Worm (Caenorhabditis elegans) whole organism, young adult: ENCODE results near the gene R74.8.
A peak's percentile ranks its signal among the peaks of the same experiment; 100 is the strongest.

Source experiments
- B0035.1 ChIP-seq: sonication (generic microtip); optimal IDR thresholded peaks from 2 replicates; lab custom pipeline; 2016; ENCODE audit warnings: missing genetic modification characterization, mild to moderate bottlenecking, missing compliant biosample characterization, missing genotype, missing genetic modification reagents
- C06A6.2 ChIP-seq: fragments of 200-800 bp; sonication (Bioruptor generic); conservative IDR thresholded peaks from 2 replicates; pipeline ENCODE4 v1.3.6; 2022; ENCODE audit warnings: missing genetic modification characterization, missing compliant biosample characterization
- C17E4.6 ChIP-seq: fragments of 200-800 bp; sonication (Bioruptor generic); IDR thresholded peaks from 2 replicates; pipeline ENCODE4 v1.3.6; 2022; ENCODE audit warnings: missing genetic modification reagents, missing genetic modification characterization, missing compliant biosample characterization
- D2030.7 ChIP-seq: fragments of 200-800 bp; sonication (Bioruptor generic); IDR thresholded peaks from 2 replicates; pipeline ENCODE4 v1.3.6; 2022; ENCODE audit warnings: missing genetic modification reagents, missing genetic modification characterization, missing compliant biosample characterization
- F10E7.11 ChIP-seq: sonication (generic microtip); optimal IDR thresholded peaks from 2 replicates; lab custom pipeline; 2017; ENCODE audit warnings: mild to moderate bottlenecking, missing genetic modification characterization, moderate library complexity, missing compliant biosample characterization
- F39B2.1 ChIP-seq: fragments of 200-800 bp; sonication (Bioruptor generic); IDR thresholded peaks from 2 replicates; pipeline ENCODE4 v1.3.6; 2022; ENCODE audit warnings: missing genetic modification reagents, missing genetic modification characterization, missing compliant biosample characterization
- K11D2.4 ChIP-seq: fragments of 200-800 bp; sonication (Bioruptor generic); IDR thresholded peaks from 2 replicates; pipeline ENCODE4 v1.3.6; 2022; ENCODE audit warnings: missing genetic modification reagents, missing genetic modification characterization, missing compliant biosample characterization
- T26A5.8 ChIP-seq: sonication (generic microtip); optimal IDR thresholded peaks from 2 replicates; lab custom pipeline; 2016; ENCODE audit warnings: missing genetic modification characterization, missing compliant biosample characterization
- Y53G8AR.9 ChIP-seq: fragments of 200-800 bp; sonication (Bioruptor generic); conservative IDR thresholded peaks from 2 replicates; pipeline ENCODE4 v1.3.6; 2022; ENCODE audit warnings: missing genetic modification reagents, missing genetic modification characterization, missing compliant biosample characterization
- Y67H2A.10 ChIP-seq: fragments of 200-800 bp; sonication (Bioruptor generic); conservative IDR thresholded peaks from 2 replicates; pipeline ENCODE4 v1.3.6; 2022; ENCODE audit warnings: missing genetic modification reagents, missing genetic modification characterization, missing compliant biosample characterization
- Y79H2A.3 ChIP-seq: fragments of 200-800 bp; sonication (Bioruptor generic); conservative IDR thresholded peaks from 2 replicates; pipeline ENCODE4 v1.3.6; 2022; ENCODE audit warnings: missing genetic modification reagents, missing genetic modification characterization, missing compliant biosample characterization
- Y95B8A.8 ChIP-seq: fragments of 200-800 bp; sonication (Bioruptor generic); IDR thresholded peaks from 2 replicates; pipeline ENCODE4 v1.3.6; 2022; ENCODE audit warnings: missing genetic modification reagents, missing genetic modification characterization, missing compliant biosample characterization
- ZK185.1 ChIP-seq: sonication (generic microtip); optimal IDR thresholded peaks from 2 replicates; lab custom pipeline; 2016; ENCODE audit warnings: mild to moderate bottlenecking, missing genetic modification characterization, missing compliant biosample characterization; ENCODE audit not compliant: poor library complexity, severe bottlenecking
- ama-1 ChIP-seq, 3 experiments: fragments of 150-350 bp in 1 of 3; sonication (generic microtip) in 2 of 3; optimal IDR thresholded peaks; 2 replicates each; lab custom pipeline; 2014 to 2018; ENCODE audit warnings: missing biosample characterization in 2 of 3, missing genetic modification characterization in 2 of 3, missing genetic modification reagents in 2 of 3
- atf-7 ChIP-seq: sonication (generic microtip); optimal IDR thresholded peaks from 2 replicates; lab custom pipeline; 2017; ENCODE audit warnings: mild to moderate bottlenecking, missing genetic modification characterization, missing compliant biosample characterization
- attf-5 ChIP-seq: fragments of 200-800 bp; sonication (Bioruptor generic); optimal IDR thresholded peaks from 2 replicates; lab custom pipeline; 2018; ENCODE audit warnings: mild to moderate bottlenecking, missing genetic modification characterization, missing compliant biosample characterization
- attf-6 ChIP-seq: fragments of 200-800 bp; sonication (Bioruptor generic); IDR thresholded peaks from 2 replicates; pipeline ENCODE4 v1.3.6; 2022; ENCODE audit warnings: missing genetic modification reagents, missing genetic modification characterization, missing compliant biosample characterization
- bed-2 ChIP-seq: fragments of 200-800 bp; sonication (Bioruptor generic); IDR thresholded peaks from 2 replicates; pipeline ENCODE4 v1.3.6; 2022; ENCODE audit warnings: missing genetic modification reagents, missing genetic modification characterization, missing compliant biosample characterization
- cebp-1 ChIP-seq, 2 experiments: fragments of 200-800 bp in 1 of 2; sonication (Bioruptor generic) in 1 of 2; sonication (generic microtip) in 1 of 2; IDR thresholded peaks in 1 of 2; optimal IDR thresholded peaks in 1 of 2; 2 replicates each; pipeline versions ENCODE4 v1.3.6 to Lab custom; 2017 to 2022; ENCODE audit warnings: missing compliant biosample characterization in 2 of 2, missing genetic modification characterization in 2 of 2, mild to moderate bottlenecking in 1 of 2, missing genetic modification reagents in 1 of 2, moderate library complexity in 1 of 2
- ceh-40 ChIP-seq: fragments of 200-800 bp; sonication (Bioruptor generic); IDR thresholded peaks from 2 replicates; pipeline ENCODE4 v1.3.6; 2022; ENCODE audit warnings: missing genetic modification characterization, missing compliant biosample characterization
- ceh-79 ChIP-seq: sonication (generic microtip); optimal IDR thresholded peaks from 2 replicates; lab custom pipeline; 2017; ENCODE audit warnings: mild to moderate bottlenecking, missing genetic modification characterization, missing compliant biosample characterization
- chd-7 ChIP-seq: sonication (generic microtip); optimal IDR thresholded peaks from 2 replicates; lab custom pipeline; 2016; ENCODE audit warnings: mild to moderate bottlenecking, missing genetic modification characterization, moderate library complexity, missing compliant biosample characterization
- die-1 ChIP-seq: sonication (generic microtip); optimal IDR thresholded peaks from 2 replicates; lab custom pipeline; 2016; ENCODE audit warnings: missing genotype, mild to moderate bottlenecking, missing genetic modification characterization, missing compliant biosample characterization
- dpl-1 ChIP-seq: fragments of 150-350 bp; optimal IDR thresholded peaks from 2 replicates; lab custom pipeline; 2014; ENCODE audit warnings: missing biosample characterization, missing genetic modification reagents, missing genetic modification characterization
- egl-44 ChIP-seq: fragments of 200-800 bp; sonication (Bioruptor generic); IDR thresholded peaks from 2 replicates; pipeline ENCODE4 v1.3.6; 2022; ENCODE audit warnings: missing genetic modification reagents, missing genetic modification characterization, missing compliant biosample characterization
- egrh-3 ChIP-seq: fragments of 200-800 bp; sonication (Bioruptor generic); IDR thresholded peaks from 2 replicates; pipeline ENCODE4 v1.3.6; 2022; ENCODE audit warnings: missing genetic modification reagents, missing genetic modification characterization, missing compliant biosample characterization
- hlh-26 ChIP-seq: fragments of 200-800 bp; sonication (Bioruptor generic); conservative IDR thresholded peaks from 2 replicates; pipeline ENCODE4 v1.3.6; 2022; ENCODE audit warnings: missing genetic modification reagents, missing genetic modification characterization, missing compliant biosample characterization
- hmg-1.2 ChIP-seq: fragments of 200-800 bp; sonication (Bioruptor generic); IDR thresholded peaks from 2 replicates; pipeline ENCODE4 v1.3.6; 2022; ENCODE audit warnings: missing genetic modification reagents, missing genetic modification characterization, missing compliant biosample characterization
- lag-1 ChIP-seq: fragments of 200-800 bp; sonication (Bioruptor generic); IDR thresholded peaks from 2 replicates; pipeline ENCODE4 v1.3.6; 2022; ENCODE audit warnings: missing genetic modification reagents, missing genetic modification characterization, missing compliant biosample characterization
- let-607 ChIP-seq, 2 experiments: fragments of 200-800 bp in 1 of 2; sonication (Bioruptor generic) in 1 of 2; sonication (generic microtip) in 1 of 2; optimal IDR thresholded peaks; 2 replicates each; lab custom pipeline; 2016 to 2018; ENCODE audit warnings: mild to moderate bottlenecking in 2 of 2, missing compliant biosample characterization in 2 of 2, missing genetic modification characterization in 2 of 2, moderate library complexity in 2 of 2, missing genotype in 1 of 2
- lin-40 ChIP-seq: sonication (generic microtip); optimal IDR thresholded peaks from 2 replicates; lab custom pipeline; 2016; ENCODE audit warnings: missing genetic modification characterization, mild to moderate bottlenecking, missing compliant biosample characterization, missing genotype, missing genetic modification reagents
- lin-54 ChIP-seq: fragments of 200-800 bp; sonication (Bioruptor generic); optimal IDR thresholded peaks from 2 replicates; lab custom pipeline; 2018; ENCODE audit warnings: mild to moderate bottlenecking, missing genetic modification characterization, missing compliant biosample characterization
- madf-10 ChIP-seq: sonication (generic microtip); optimal IDR thresholded peaks from 2 replicates; lab custom pipeline; 2016; ENCODE audit warnings: mild to moderate bottlenecking, missing genetic modification characterization, missing compliant biosample characterization
- madf-3 ChIP-seq: fragments of 200-800 bp; sonication (Bioruptor generic); IDR thresholded peaks from 2 replicates; pipeline ENCODE4 v1.3.6; 2022; ENCODE audit warnings: missing genetic modification reagents, missing genetic modification characterization, missing compliant biosample characterization
- mcd-1 ChIP-seq: fragments of 200-800 bp; sonication (Bioruptor generic); IDR thresholded peaks from 2 replicates; pipeline ENCODE4 v1.3.6; 2022; ENCODE audit warnings: missing genetic modification reagents, missing genetic modification characterization, missing compliant biosample characterization
- nfya-2 ChIP-seq: fragments of 200-800 bp; sonication (Bioruptor generic); IDR thresholded peaks from 2 replicates; pipeline ENCODE4 v1.3.6; 2022; ENCODE audit warnings: missing genetic modification reagents, missing genetic modification characterization, missing compliant biosample characterization
- rcor-1 ChIP-seq: fragments of 200-800 bp; sonication (Bioruptor generic); IDR thresholded peaks from 2 replicates; pipeline ENCODE4 v1.3.6; 2022; ENCODE audit warnings: missing genetic modification reagents, missing genetic modification characterization, missing compliant biosample characterization
- repo-1 ChIP-seq: sonication (generic microtip); optimal IDR thresholded peaks from 2 replicates; lab custom pipeline; 2017; ENCODE audit warnings: mild to moderate bottlenecking, missing genetic modification characterization, missing compliant biosample characterization
- sdz-38 ChIP-seq: sonication (generic microtip); optimal IDR thresholded peaks from 2 replicates; lab custom pipeline; 2016; ENCODE audit warnings: missing genotype, missing genetic modification characterization, missing compliant biosample characterization
- sea-2 ChIP-seq: fragments of 200-800 bp; sonication (Bioruptor generic); IDR thresholded peaks from 2 replicates; pipeline ENCODE4 v1.3.6; 2022; ENCODE audit warnings: missing genetic modification characterization, missing compliant biosample characterization
- snpc-1.3 ChIP-seq: sonication (generic microtip); optimal IDR thresholded peaks from 2 replicates; lab custom pipeline; 2017; ENCODE audit warnings: missing genetic modification characterization, mild to moderate bottlenecking, missing compliant biosample characterization, antibody characterized with exemption, moderate library complexity, missing genotype, missing genetic modification reagents; ENCODE audit not compliant: insufficient read depth
- somi-1 ChIP-seq: fragments of 200-800 bp; sonication (Bioruptor generic); optimal IDR thresholded peaks from 2 replicates; lab custom pipeline; 2018; ENCODE audit warnings: mild to moderate bottlenecking, missing genetic modification characterization, missing compliant biosample characterization
- sptf-2 ChIP-seq: fragments of 200-800 bp; sonication (Bioruptor generic); optimal IDR thresholded peaks from 2 replicates; lab custom pipeline; 2018; ENCODE audit warnings: mild to moderate bottlenecking, missing genetic modification characterization, missing compliant biosample characterization
- tlf-1 ChIP-seq: fragments of 200-800 bp; sonication (Bioruptor generic); optimal IDR thresholded peaks from 2 replicates; lab custom pipeline; 2018; ENCODE audit warnings: mild to moderate bottlenecking, missing genetic modification characterization, missing compliant biosample characterization
- unc-130 ChIP-seq: sonication (generic microtip); optimal IDR thresholded peaks from 2 replicates; lab custom pipeline; 2016; ENCODE audit warnings: missing genetic modification reagents, missing genetic modification characterization, missing compliant biosample characterization
- zim-3 ChIP-seq: sonication (generic microtip); optimal IDR thresholded peaks from 2 replicates; lab custom pipeline; 2017; ENCODE audit warnings: mild to moderate bottlenecking, missing genetic modification characterization, moderate library complexity, missing compliant biosample characterization
- ztf-22 ChIP-seq: fragments of 200-800 bp; sonication (Bioruptor generic); optimal IDR thresholded peaks from 2 replicates; lab custom pipeline; 2018; ENCODE audit warnings: mild to moderate bottlenecking, missing genetic modification characterization, moderate library complexity, missing compliant biosample characterization
- ztf-28 ChIP-seq: fragments of 200-800 bp; sonication (Bioruptor generic); IDR thresholded peaks from 2 replicates; pipeline ENCODE4 v1.3.6; 2022; ENCODE audit warnings: missing genetic modification reagents, missing genetic modification characterization, missing compliant biosample characterization

R74.8 gene

DNA sequence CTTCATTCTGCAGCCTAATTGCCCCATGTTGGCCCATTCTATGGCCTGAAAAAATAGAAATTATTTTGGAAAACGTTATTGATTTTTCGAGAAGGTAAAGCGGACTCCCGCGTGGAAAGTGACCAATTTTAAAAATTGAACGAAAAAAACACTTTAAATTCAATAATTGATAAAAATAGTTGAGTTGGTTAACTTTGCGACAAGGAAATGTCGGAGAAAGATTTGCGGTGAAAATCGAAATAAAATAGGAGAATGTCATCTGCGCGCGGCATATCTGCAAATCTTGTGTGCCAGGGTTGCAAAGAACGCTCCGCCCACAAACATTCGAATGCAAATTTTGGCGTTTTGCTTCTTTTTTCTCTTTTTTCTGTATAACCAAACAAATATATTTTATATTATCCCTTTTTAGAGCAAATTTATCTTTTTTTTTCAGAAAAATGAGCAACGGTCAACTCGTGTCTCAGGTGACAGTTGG lies 35.1 kb upstream of the R74.8 start, which contains the start of the genes rnf-121 and C16C10.4 (continued):
- TF ChIP-seq die-1 (tag; lab: Kevin White, UChicago) (peak; percentile 50), mcd-1 (GFP tag; lab: Robert Waterston, UW) (peak; percentile 75), hmg-1.2 (GFP tag; lab: Robert Waterston, UW) (peak; percentile 38; the same call in 1 of the 2 replicates), C06A6.2 (peak; percentile 44; the same call in 1 of the 2 replicates), Y67H2A.10 (GFP tag; lab: Robert Waterston, UW) (no peak), attf-5 (GFP tag; lab: Kevin White, UChicago) (peak; percentile 68), dpl-1 (GFP tag; lab: Kevin White, UChicago) (no peak), nfya-2 (GFP tag; lab: Robert Waterston, UW) (no peak), B0035.1 (tag; lab: Kevin White, UChicago) (no peak), zim-3 (tag; lab: Kevin White, UChicago) (no peak), cebp-1 (GFP tag; IDR thresholded peaks at IDR 0.05; lab: Robert Waterston, UW) (no peak), cebp-1 (tag; optimal IDR thresholded peaks at IDR 0.05; lab: Kevin White, UChicago) (peak; percentile 74), tlf-1 (peak; percentile 38), attf-6 (GFP tag; lab: Robert Waterston, UW) (no peak), ztf-28 (GFP tag; lab: Robert Waterston, UW) (no peak), ztf-22 (GFP tag; lab: Kevin White, UChicago) (no peak), chd-7 (tag; lab: Kevin White, UChicago) (no peak), Y79H2A.3 (GFP tag; lab: Robert Waterston, UW) (no peak), T26A5.8 (tag; lab: Kevin White, UChicago) (no peak), sdz-38 (tag; lab: Kevin White, UChicago) (no peak), Y95B8A.8 (GFP tag; lab: Robert Waterston, UW) (no peak), lin-40 (tag; lab: Kevin White, UChicago) (peak; percentile 46), ZK185.1 (peak; percentile 86), hlh-26 (GFP tag; lab: Robert Waterston, UW) (no peak), snpc-1.3 (tag; lab: Kevin White, UChicago) (peak; percentile 71), ceh-40 (no peak), repo-1 (tag; lab: Kevin White, UChicago) (peak; percentile 4), rcor-1 (GFP tag; lab: Robert Waterston, UW) (peak; percentile 57; the same call in 1 of the 2 replicates), K11D2.4 (GFP tag; lab: Robert Waterston, UW) (no peak), madf-10 (tag; lab: Kevin White, UChicago) (peak; percentile 45), sptf-2 (no peak), lag-1 (GFP tag; lab: Robert Waterston, UW) (no peak), F39B2.1 (GFP tag; lab: Robert Waterston, UW) (no peak), atf-7 (no peak), let-607 (tag; optimal IDR thresholded peaks at IDR 0.05; lab: Kevin White, UChicago) (peak in 1 of 2 experiments; percentile 42), ceh-79 (no peak), madf-3 (GFP tag; lab: Robert Waterston, UW) (no peak), C17E4.6 (GFP tag; lab: Robert Waterston, UW) (no peak), bed-2 (GFP tag; lab: Robert Waterston, UW) (no peak), egl-44 (GFP tag; lab: Robert Waterston, UW) (no peak), unc-130 (peak; percentile 73), F10E7.11 (no peak), sea-2 (no peak), Y53G8AR.9 (GFP tag; lab: Robert Waterston, UW) (no peak), ama-1 (optimal IDR thresholded peaks at IDR 0.05; lab: Kevin White, UChicago) (no peak), ama-1 (GFP tag; optimal IDR thresholded peaks at IDR 0.05; lab: Kevin White, UChicago) (peak in 1 of 2 experiments; percentile 62), somi-1 (no peak), D2030.7 (GFP tag; lab: Robert Waterston, UW) (peak; percentile 61; the same call in 1 of the 2 replicates), lin-54 (GFP tag; lab: Kevin White, UChicago) (peak; percentile 69), egrh-3 (no peak)
